Worm (Caenorhabditis elegans) whole organism, L1 larva: Measurements from ENCODE around the gene F16F9.4.

Experiments used
- ceh-82 ChIP-seq, 3 experiments: fragments of 150-350 bp in 1 of 3; sonication (generic microtip) in 2 of 3; optimal IDR thresholded peaks; 2 replicates each; lab custom pipeline; 2014 to 2017; ENCODE audit warnings: missing biosample characterization in 3 of 3, missing genetic modification characterization in 3 of 3
- fos-1 ChIP-seq: fragments of 150-350 bp; optimal IDR thresholded peaks from 2 replicates; lab custom pipeline; 2014; ENCODE audit warnings: missing biosample characterization, missing genetic modification characterization
- lin-14 ChIP-seq: fragments of 200-800 bp; sonication (Bioruptor generic); optimal IDR thresholded peaks from 2 replicates; lab custom pipeline; 2018; ENCODE audit warnings: mild to moderate bottlenecking, missing genetic modification characterization, moderate library complexity, missing compliant biosample characterization
- lsy-2 ChIP-seq, 2 experiments: fragments of 150-350 bp; optimal IDR thresholded peaks; 2 replicates each; lab custom pipeline; 2014; ENCODE audit warnings: missing biosample characterization in 2 of 2, missing genetic modification characterization in 2 of 2
- nhr-12 ChIP-seq: sonication (generic microtip); optimal IDR thresholded peaks from 2 replicates; lab custom pipeline; 2017; ENCODE audit warnings: missing biosample characterization, missing genetic modification characterization
- nhr-90 ChIP-seq: sonication (generic microtip); optimal IDR thresholded peaks from 2 replicates; lab custom pipeline; 2016; ENCODE audit warnings: mild to moderate bottlenecking, missing genetic modification characterization, missing compliant biosample characterization; ENCODE audit not compliant: poor library complexity
- skn-1 ChIP-seq: fragments of 150-350 bp; optimal IDR thresholded peaks from 2 replicates; lab custom pipeline; 2014; ENCODE audit warnings: missing biosample characterization, missing genetic modification characterization
- snpc-4 ChIP-seq: fragments of 150-350 bp; optimal IDR thresholded peaks from 2 replicates; lab custom pipeline; 2014; ENCODE audit warnings: missing biosample characterization, missing genetic modification characterization
- sox-4 ChIP-seq: sonication (generic microtip); optimal IDR thresholded peaks from 2 replicates; lab custom pipeline; 2016; ENCODE audit warnings: missing genetic modification characterization, missing compliant biosample characterization
- unc-30 ChIP-seq: sonication (generic microtip); optimal IDR thresholded peaks from 2 replicates; lab custom pipeline; 2017; ENCODE audit warnings: missing biosample characterization, missing genetic modification characterization
- vab-15 ChIP-seq: sonication (generic microtip); optimal IDR thresholded peaks from 2 replicates; lab custom pipeline; 2017; ENCODE audit warnings: missing genotype, mild to moderate bottlenecking, missing genetic modification characterization, missing compliant biosample characterization
- zag-1 ChIP-seq: fragments of 150-350 bp; optimal IDR thresholded peaks from 2 replicates; lab custom pipeline; 2014; ENCODE audit warnings: missing biosample characterization, missing genetic modification characterization

DNA sequence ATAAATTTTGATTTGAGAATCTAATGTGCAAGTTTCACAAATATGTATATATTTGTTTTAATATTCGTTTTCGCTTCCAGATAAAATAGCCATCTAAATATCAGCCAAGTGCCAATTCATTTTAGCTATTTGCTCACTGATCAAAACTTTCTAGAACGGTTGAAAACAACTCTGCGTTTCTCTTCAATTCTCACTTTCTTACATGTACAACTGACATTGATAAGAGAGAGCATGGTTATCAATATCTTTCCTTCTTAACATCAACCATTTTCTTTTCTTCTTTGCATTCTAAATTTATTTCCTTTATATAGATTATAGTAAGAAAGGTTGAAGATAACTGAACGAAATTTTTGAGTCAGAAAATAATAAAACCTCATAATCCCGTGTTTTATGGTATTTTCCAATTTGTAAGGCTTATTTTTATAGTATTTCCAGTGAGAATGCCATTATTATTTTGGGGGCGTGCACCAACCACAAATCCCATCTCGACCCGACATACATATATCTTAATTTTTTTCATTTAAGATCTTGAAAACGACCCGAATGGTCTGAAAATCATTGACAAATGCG, 34.8 kb downstream of the F16F9.4 start, which contains the start of gene F08F1.3:
- TF ChIP-seq snpc-4 (tag; lab: Kevin White, UChicago), result no peak
- TF ChIP-seq nhr-90 (tag; lab: Kevin White, UChicago), result no peak
- no peak for TF ChIP-seq skn-1
- TF ChIP-seq fos-1, result no peak
- no peak for TF ChIP-seq lsy-2 (tag; optimal IDR thresholded peaks at IDR 0.05; lab: Kevin White, UChicago)
- no peak for TF ChIP-seq vab-15 (tag; lab: Kevin White, UChicago)
- no peak for TF ChIP-seq zag-1
- TF ChIP-seq unc-30 (tag; lab: Kevin White, UChicago), result no peak
- no peak for TF ChIP-seq nhr-12 (tag; lab: Kevin White, UChicago)
- TF ChIP-seq ceh-82 (tag; optimal IDR thresholded peaks at IDR 0.05; lab: Kevin White, UChicago), result no peak
- TF ChIP-seq sox-4 (tag; lab: Kevin White, UChicago), result no peak
- no peak for TF ChIP-seq lin-14 (GFP tag; lab: Kevin White, UChicago)
